Fruit fly (Drosophila melanogaster) whole organism, adult: ENCODE measurements around the gene Cpsf6.

Source experiments
- CG11617 ChIP-seq: fragments of 200-800 bp; sonication (Bioruptor generic); optimal IDR thresholded peaks from 2 replicates; lab custom pipeline; 2017; ENCODE audit warnings: mild to moderate bottlenecking, missing biosample characterization, missing genetic modification reagents, missing genetic modification characterization
- CG12768 ChIP-seq: fragments of 200-800 bp; sonication (Bioruptor generic); optimal IDR thresholded peaks from 2 replicates; lab custom pipeline; 2017; ENCODE audit warnings: missing biosample characterization, missing genetic modification characterization, mild to moderate bottlenecking, moderate library complexity, missing genetic modification reagents
- CG14711 ChIP-seq: fragments of 200-800 bp; sonication (Bioruptor generic); optimal IDR thresholded peaks from 2 replicates; lab custom pipeline; 2018; ENCODE audit warnings: missing biosample characterization, mild to moderate bottlenecking, missing genetic modification characterization, moderate library complexity
- CG1620 ChIP-seq: fragments of 200-800 bp; sonication (Bioruptor generic); optimal IDR thresholded peaks from 2 replicates; lab custom pipeline; 2016; ENCODE audit warnings: missing biosample characterization, missing genetic modification characterization
- CG33017 ChIP-seq: fragments of 200-800 bp; sonication (Bioruptor generic); optimal IDR thresholded peaks from 2 replicates; lab custom pipeline; 2018; ENCODE audit warnings: missing biosample characterization, mild to moderate bottlenecking, missing genetic modification characterization, moderate library complexity
- CG5204 ChIP-seq: fragments of 200-800 bp; sonication (Bioruptor generic); optimal IDR thresholded peaks from 2 replicates; lab custom pipeline; 2016; ENCODE audit warnings: missing biosample characterization, missing genetic modification characterization
- CG7045 ChIP-seq: fragments of 200-800 bp; sonication (Bioruptor generic); optimal IDR thresholded peaks from 2 replicates; lab custom pipeline; 2017; ENCODE audit warnings: missing biosample characterization, mild to moderate bottlenecking, missing genetic modification characterization
- CG7101 ChIP-seq: fragments of 200-800 bp; sonication (Bioruptor generic); optimal IDR thresholded peaks from 2 replicates; lab custom pipeline; 2018; ENCODE audit warnings: missing biosample characterization, mild to moderate bottlenecking, missing genetic modification characterization, moderate library complexity
- Clk ChIP-seq: fragments of 200-800 bp; sonication (Bioruptor generic); optimal IDR thresholded peaks from 2 replicates; lab custom pipeline; 2017; ENCODE audit warnings: missing biosample characterization, missing genetic modification characterization
- Crg-1 ChIP-seq: fragments of 200-800 bp; sonication (Bioruptor generic); optimal IDR thresholded peaks from 2 replicates; lab custom pipeline; 2016; ENCODE audit warnings: missing biosample characterization, missing genetic modification characterization
- Hr96 ChIP-seq: fragments of 200-800 bp; sonication (Bioruptor generic); optimal IDR thresholded peaks from 2 replicates; lab custom pipeline; 2016; ENCODE audit warnings: missing biosample characterization, missing genetic modification characterization
- Mnt ChIP-seq: fragments of 200-800 bp; sonication (Bioruptor generic); optimal IDR thresholded peaks from 2 replicates; lab custom pipeline; 2016; ENCODE audit warnings: missing biosample characterization, mild to moderate bottlenecking, missing genetic modification characterization
- bab1 ChIP-seq: fragments of 200-800 bp; sonication (Bioruptor generic); optimal IDR thresholded peaks from 3 replicates; lab custom pipeline; 2019; ENCODE audit warnings: missing biosample characterization, mild to moderate bottlenecking, missing genetic modification characterization, moderate library complexity
- cic ChIP-seq: fragments of 200-800 bp; sonication (Bioruptor generic); optimal IDR thresholded peaks from 2 replicates; lab custom pipeline; 2017; ENCODE audit warnings: missing biosample characterization, mild to moderate bottlenecking, missing genetic modification characterization, moderate library complexity
- cnc ChIP-seq, 2 experiments: fragments of >200 bp; optimal IDR thresholded peaks; 2 replicates each; lab custom pipeline; 2017
- kay ChIP-seq: fragments of 200-800 bp; sonication (Bioruptor generic); peaks from one replicate; lab custom pipeline; 2016; ENCODE audit warnings: missing biosample characterization, missing genetic modification characterization, borderline replicate concordance
- ovo ChIP-seq: fragments of 200-800 bp; sonication (Bioruptor generic); optimal IDR thresholded peaks from 2 replicates; lab custom pipeline; 2016; ENCODE audit warnings: missing biosample characterization, missing genetic modification characterization
- pad ChIP-seq: fragments of 200-800 bp; sonication (Bioruptor generic); optimal IDR thresholded peaks from 3 replicates; lab custom pipeline; 2017; ENCODE audit warnings: missing biosample characterization, missing genetic modification characterization, mild to moderate bottlenecking, moderate library complexity, missing genetic modification reagents
- tj ChIP-seq: fragments of 200-800 bp; sonication (Bioruptor generic); optimal IDR thresholded peaks from 3 replicates; lab custom pipeline; 2017; ENCODE audit warnings: missing biosample characterization, mild to moderate bottlenecking, missing genetic modification characterization, moderate library complexity
- toe ChIP-seq: fragments of 200-800 bp; sonication (Bioruptor generic); optimal IDR thresholded peaks from 2 replicates; lab custom pipeline; 2016; ENCODE audit warnings: missing biosample characterization, missing genetic modification characterization

Cpsf6 gene

DNA sequence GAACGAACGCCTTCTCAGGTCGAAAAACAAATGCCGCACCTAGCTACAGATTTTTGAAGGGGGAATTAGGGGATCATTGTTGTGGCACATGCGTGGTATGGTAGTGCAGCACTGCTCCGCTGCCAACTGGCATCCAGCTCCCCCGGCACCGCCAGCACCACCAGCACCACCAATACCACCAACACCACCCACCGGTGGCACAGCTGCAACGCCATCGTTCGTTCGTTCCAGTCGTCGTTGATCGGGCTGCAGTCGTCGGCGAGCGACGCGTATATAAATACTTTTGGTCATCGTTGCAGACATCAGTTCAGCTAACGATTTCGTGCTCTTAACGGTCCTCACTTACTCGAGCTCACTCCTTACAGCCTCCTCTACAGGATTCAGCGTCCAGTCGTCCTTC lies 10.3 kb upstream of the Cpsf6 start, which contains the start of gene CG34461:
Gene CG34461, plus strand, starts transcription at position 301 of the 400 bp plus-strand sequence.
- TF ChIP-seq Mnt (GFP tag; lab: Kevin White, UChicago) (no peak), ovo (GFP tag; lab: Kevin White, UChicago) (no peak), tj (GFP tag; lab: Kevin White, UChicago) (no peak), CG7101 (tag; lab: Kevin White, UChicago) (no peak), Hr96 (GFP tag; lab: Kevin White, UChicago) (no peak), cic (GFP tag; lab: Kevin White, UChicago) (no peak), CG5204 (GFP tag; lab: Kevin White, UChicago) (no peak), Clk (GFP tag; lab: Kevin White, UChicago) (no peak), CG1620 (GFP tag; lab: Kevin White, UChicago) (no peak), CG33017 (tag; lab: Kevin White, UChicago) (no peak), cnc (optimal IDR thresholded peaks at IDR 0.05; lab: Kevin White, UChicago) (no peak), Crg-1 (no peak)

DNA sequence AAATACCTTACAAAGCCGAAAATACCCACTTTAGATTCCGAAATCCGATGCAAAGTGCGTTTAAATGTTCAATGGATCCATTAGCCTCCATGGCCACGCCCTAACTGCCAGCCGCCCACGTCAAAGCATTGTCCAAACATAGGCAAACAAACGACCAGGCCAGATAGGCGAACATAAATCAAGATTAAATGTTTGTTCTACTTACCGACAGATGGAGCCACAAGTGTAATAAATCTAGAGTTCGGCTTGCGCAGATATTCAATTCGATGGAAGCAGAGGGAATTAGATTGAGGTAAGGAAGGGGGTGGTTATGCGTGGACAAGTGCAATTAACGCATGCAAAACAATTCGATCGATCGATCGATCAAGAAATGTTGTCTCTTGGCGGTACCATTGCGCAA lies 8.5 kb upstream of the Cpsf6 start:
- TF ChIP-seq Hr96 (GFP tag; lab: Kevin White, UChicago): no peak
- no peak for TF ChIP-seq CG33017 (tag; lab: Kevin White, UChicago)
- no peak for TF ChIP-seq bab1 (GFP tag; lab: Kevin White, UChicago)
- TF ChIP-seq cnc (optimal IDR thresholded peaks at IDR 0.05; lab: Kevin White, UChicago): no peak
- TF ChIP-seq Mnt (GFP tag; lab: Kevin White, UChicago): no peak
- TF ChIP-seq CG7101 (tag; lab: Kevin White, UChicago): no peak
- no peak for TF ChIP-seq CG1620 (GFP tag; lab: Kevin White, UChicago)
- no peak for TF ChIP-seq toe (GFP tag; lab: Kevin White, UChicago)
- TF ChIP-seq CG11617: no peak
- TF ChIP-seq CG5204 (GFP tag; lab: Kevin White, UChicago): no peak
- TF ChIP-seq kay (GFP tag; lab: Kevin White, UChicago): no peak
- no peak for TF ChIP-seq CG7045 (GFP tag; lab: Kevin White, UChicago)
- TF ChIP-seq CG14711: no peak
- TF ChIP-seq Clk (GFP tag; lab: Kevin White, UChicago): no peak
- TF ChIP-seq Crg-1: no peak

DNA sequence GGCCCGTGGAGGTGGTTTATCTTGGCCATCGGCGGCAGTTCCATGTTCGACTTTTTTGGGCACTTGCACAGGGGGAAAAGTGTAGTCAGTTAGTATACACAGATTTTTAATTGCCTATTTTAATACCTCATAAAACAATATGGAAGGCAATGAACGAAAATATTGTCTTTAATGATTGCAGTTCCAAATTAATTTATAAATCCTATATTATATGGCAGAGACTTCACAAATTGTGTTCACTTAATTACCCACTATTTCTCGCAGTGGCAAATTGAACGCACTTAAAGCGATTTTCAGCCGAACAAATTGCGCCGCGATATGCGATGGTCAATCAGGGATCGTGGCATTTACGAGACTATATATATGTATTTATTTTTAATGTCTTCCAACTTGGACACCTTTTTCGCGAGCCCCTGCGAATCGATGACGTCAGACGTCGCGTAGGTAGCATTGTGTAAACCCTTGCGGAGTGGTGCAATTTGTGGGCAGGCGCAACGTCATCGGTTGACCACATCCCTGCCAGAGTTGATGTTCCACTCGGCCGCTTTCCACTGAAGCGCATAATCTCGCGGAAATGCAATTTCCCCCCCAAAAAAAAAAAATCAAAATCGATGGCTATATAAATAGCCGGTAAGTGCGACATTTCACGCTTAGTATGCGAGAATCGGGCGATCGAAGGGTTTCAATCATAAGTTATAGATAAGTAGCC lies 5.0 kb upstream of the Cpsf6 start, which contains the start of gene CG13670:
Gene CG13670, plus strand, starts transcription at position 659 of the 709 bp plus-strand sequence.
- TF ChIP-seq CG7045 (GFP tag; lab: Kevin White, UChicago): no peak
- no peak for TF ChIP-seq kay (GFP tag; lab: Kevin White, UChicago)
- no peak for TF ChIP-seq Hr96 (GFP tag; lab: Kevin White, UChicago)
- TF ChIP-seq CG14711: no peak
- TF ChIP-seq Mnt (GFP tag; lab: Kevin White, UChicago): no peak
- TF ChIP-seq Clk (GFP tag; lab: Kevin White, UChicago): no peak
- TF ChIP-seq tj (GFP tag; lab: Kevin White, UChicago): no peak
- no peak for TF ChIP-seq Crg-1
- no peak for TF ChIP-seq ovo (GFP tag; lab: Kevin White, UChicago)
- no peak for TF ChIP-seq pad (GFP tag; lab: Kevin White, UChicago)
- no peak for TF ChIP-seq CG33017 (tag; lab: Kevin White, UChicago)
- TF ChIP-seq bab1 (GFP tag; lab: Kevin White, UChicago): no peak
- no peak for TF ChIP-seq CG5204 (GFP tag; lab: Kevin White, UChicago)
- no peak for TF ChIP-seq CG7101 (tag; lab: Kevin White, UChicago)
- TF ChIP-seq CG11617: no peak
- no peak for TF ChIP-seq CG1620 (GFP tag; lab: Kevin White, UChicago)
- TF ChIP-seq toe (GFP tag; lab: Kevin White, UChicago): no peak
- TF ChIP-seq cnc (optimal IDR thresholded peaks at IDR 0.05; lab: Kevin White, UChicago): no peak
- TF ChIP-seq CG12768 (GFP tag; lab: Kevin White, UChicago): no peak
- TF ChIP-seq cic (GFP tag; lab: Kevin White, UChicago): no peak

DNA sequence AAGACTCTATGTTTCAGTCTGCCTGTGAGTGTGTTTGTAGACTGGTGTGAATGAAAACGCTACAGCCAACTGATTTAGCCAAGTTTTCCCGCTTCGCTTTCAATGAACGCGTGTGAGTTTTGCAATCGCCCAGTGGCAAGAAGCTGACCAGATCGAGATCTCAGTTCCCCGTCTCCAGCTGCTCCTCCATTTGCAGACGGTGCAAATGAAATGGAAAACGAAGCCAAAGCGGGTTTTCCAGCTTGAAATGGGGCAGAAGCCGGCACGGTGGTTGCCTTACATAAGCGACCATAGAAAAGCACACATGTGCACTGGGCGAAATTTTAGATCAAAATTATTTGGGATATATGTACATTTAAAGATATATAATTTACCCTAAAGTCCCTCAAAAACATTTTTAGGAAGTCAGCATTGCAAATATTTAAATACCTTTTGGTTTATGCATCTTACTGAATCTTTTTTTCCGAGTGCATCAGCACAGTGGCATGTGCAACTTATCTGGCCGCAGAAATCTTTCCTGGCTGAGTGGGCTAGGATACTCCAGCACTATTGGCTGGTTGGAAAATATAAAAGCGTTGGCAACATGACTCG lies 3.7 kb upstream of the Cpsf6 start, which contains the start of gene CG43059:
Gene CG43059, minus strand, starts transcription at position 51 of the 591 bp plus-strand sequence.
- TF ChIP-seq CG7045 (GFP tag; lab: Kevin White, UChicago): no peak
- no peak for TF ChIP-seq kay (GFP tag; lab: Kevin White, UChicago)
- no peak for TF ChIP-seq pad (GFP tag; lab: Kevin White, UChicago)
- TF ChIP-seq CG1620 (GFP tag; lab: Kevin White, UChicago): no peak
- TF ChIP-seq CG33017 (tag; lab: Kevin White, UChicago): no peak
- TF ChIP-seq tj (GFP tag; lab: Kevin White, UChicago): no peak
- TF ChIP-seq toe (GFP tag; lab: Kevin White, UChicago): no peak
- no peak for TF ChIP-seq CG7101 (tag; lab: Kevin White, UChicago)
- no peak for TF ChIP-seq Mnt (GFP tag; lab: Kevin White, UChicago)
- TF ChIP-seq CG12768 (GFP tag; lab: Kevin White, UChicago): no peak
- TF ChIP-seq CG14711: no peak
- no peak for TF ChIP-seq Hr96 (GFP tag; lab: Kevin White, UChicago)
- no peak for TF ChIP-seq bab1 (GFP tag; lab: Kevin White, UChicago)
- no peak for TF ChIP-seq CG11617
- no peak for TF ChIP-seq cic (GFP tag; lab: Kevin White, UChicago)

- no peak for TF ChIP-seq kay (GFP tag; lab: Kevin White, UChicago)
- no peak for TF ChIP-seq tj (GFP tag; lab: Kevin White, UChicago)
- TF ChIP-seq Clk (GFP tag; lab: Kevin White, UChicago): no peak
- TF ChIP-seq cnc (optimal IDR thresholded peaks at IDR 0.05; lab: Kevin White, UChicago): no peak
- TF ChIP-seq CG7101 (tag; lab: Kevin White, UChicago): no peak
- TF ChIP-seq CG12768 (GFP tag; lab: Kevin White, UChicago): no peak
- TF ChIP-seq CG7045 (GFP tag; lab: Kevin White, UChicago): no peak
- no peak for TF ChIP-seq bab1 (GFP tag; lab: Kevin White, UChicago)
These were observed 538 bp downstream of the Cpsf6 start for dm6 chr3L:8314788-8315140.
